Worm (Caenorhabditis elegans) whole organism, late embryonic: ENCODE results near the gene nhr-154.

Experiments used
- nfya-1 ChIP-seq: sonication (generic microtip); optimal IDR thresholded peaks from 2 replicates; lab custom pipeline; 2017; ENCODE audit warnings: missing genetic modification characterization, mild to moderate bottlenecking, missing compliant biosample characterization, antibody characterized with exemption, moderate library complexity
- sox-4 ChIP-seq: sonication (generic microtip); optimal IDR thresholded peaks from 2 replicates; lab custom pipeline; 2017; ENCODE audit warnings: mild to moderate bottlenecking, missing genetic modification characterization, inconsistent platforms, missing compliant biosample characterization

DNA sequence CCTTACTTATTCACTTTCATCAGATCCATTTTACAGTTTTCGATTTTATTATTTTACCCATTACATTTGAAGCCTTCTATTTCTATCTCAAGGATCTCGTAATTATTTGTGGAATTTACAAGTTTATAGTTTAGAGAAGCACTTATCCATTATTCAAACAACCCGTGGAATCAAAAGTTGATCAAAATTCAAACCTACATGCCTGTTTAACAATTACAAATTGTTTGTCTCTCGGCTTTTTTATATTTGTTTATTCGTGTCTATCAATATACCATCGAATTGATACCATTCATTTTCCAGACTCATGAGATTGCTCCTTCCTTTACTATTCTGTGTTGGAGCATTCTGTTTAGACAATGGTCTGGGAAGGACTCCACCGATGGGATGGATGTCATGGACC is 14.2 kb upstream of the nhr-154 start, which contains the start of gene gana-1:
- TF ChIP-seq sox-4 (tag; lab: Kevin White, UChicago) (no peak), nfya-1 (tag; lab: Kevin White, UChicago) (no peak)
